Fruit fly (Drosophila melanogaster) whole organism, pupa: ENCODE measurements around the gene CG32855.
A peak's percentile ranks its signal among the peaks of the same experiment; 100 is the strongest.

ENCODE experiments used
- CG10348 ChIP-seq: fragments of 200-800 bp; sonication (Bioruptor generic); IDR thresholded peaks from 2 replicates; pipeline ENCODE4 v1.3.6; 2022; ENCODE audit warnings: missing biosample characterization, missing genetic modification characterization
- CG12605 ChIP-seq: fragments of 200-800 bp; sonication (Bioruptor generic); IDR thresholded peaks from 2 replicates; pipeline ENCODE4 v1.3.6; 2022; ENCODE audit warnings: missing biosample characterization, missing genetic modification characterization
- CG13204 ChIP-seq: fragments of 200-800 bp; sonication (Bioruptor generic); optimal IDR thresholded peaks from 2 replicates; lab custom pipeline; 2018; ENCODE audit warnings: missing biosample characterization, mild to moderate bottlenecking, missing genetic modification characterization, moderate library complexity
- CG14655 ChIP-seq: fragments of 200-800 bp; sonication (Bioruptor generic); optimal IDR thresholded peaks from 3 replicates; lab custom pipeline; 2017; ENCODE audit warnings: mild to moderate bottlenecking, missing biosample characterization, missing genetic modification reagents, missing genetic modification characterization
- CG15710 ChIP-seq: fragments of 200-800 bp; sonication (Bioruptor generic); optimal IDR thresholded peaks from 2 replicates; lab custom pipeline; 2018; ENCODE audit warnings: missing biosample characterization, mild to moderate bottlenecking, missing genetic modification characterization, moderate library complexity
- CG17806 ChIP-seq: fragments of 200-800 bp; sonication (Bioruptor generic); optimal IDR thresholded peaks from 2 replicates; lab custom pipeline; 2018; ENCODE audit warnings: missing biosample characterization, mild to moderate bottlenecking, missing genetic modification characterization, moderate library complexity
- CG32121 ChIP-seq: fragments of 200-800 bp; sonication (Bioruptor generic); IDR thresholded peaks from 2 replicates; pipeline ENCODE4 v1.3.6; 2022; ENCODE audit warnings: missing biosample characterization, missing genetic modification characterization
- CG34367 ChIP-seq: fragments of 200-800 bp; sonication (Bioruptor generic); optimal IDR thresholded peaks from 2 replicates; lab custom pipeline; 2018; ENCODE audit warnings: missing biosample characterization, mild to moderate bottlenecking, missing genetic modification characterization
- CG4496 ChIP-seq: fragments of 200-800 bp; sonication (Bioruptor generic); IDR thresholded peaks from 3 replicates; pipeline ENCODE4 v1.3.6; 2022; ENCODE audit warnings: missing biosample characterization, missing genetic modification characterization
- CG8159 ChIP-seq: fragments of 200-800 bp; sonication (Bioruptor generic); optimal IDR thresholded peaks from 3 replicates; lab custom pipeline; 2018; ENCODE audit warnings: missing biosample characterization, mild to moderate bottlenecking, missing genetic modification characterization, moderate library complexity
- CG8301 ChIP-seq: fragments of 200-800 bp; sonication (Bioruptor generic); optimal IDR thresholded peaks from 2 replicates; lab custom pipeline; 2018; ENCODE audit warnings: missing biosample characterization, mild to moderate bottlenecking, missing genetic modification characterization
- CG9948 ChIP-seq: fragments of 200-800 bp; sonication (Bioruptor generic); optimal IDR thresholded peaks from 2 replicates; lab custom pipeline; 2018; ENCODE audit warnings: missing biosample characterization, mild to moderate bottlenecking, missing genetic modification characterization, moderate library complexity
- D1 ChIP-seq: fragments of 200-800 bp; sonication (Bioruptor generic); optimal IDR thresholded peaks from 2 replicates; lab custom pipeline; 2018; ENCODE audit warnings: missing biosample characterization, mild to moderate bottlenecking, missing genetic modification characterization, moderate library complexity
- EcR ChIP-seq: fragments of 200-800 bp; sonication (Bioruptor generic); optimal IDR thresholded peaks from 3 replicates; lab custom pipeline; 2019; ENCODE audit warnings: missing biosample characterization, missing genetic modification characterization, mild to moderate bottlenecking, moderate library complexity, missing genetic modification reagents
- Ets98B ChIP-seq: fragments of 200-800 bp; sonication (Bioruptor generic); IDR thresholded peaks from 2 replicates; pipeline ENCODE4 v1.3.6; 2022; ENCODE audit warnings: missing biosample characterization, missing genetic modification characterization
- Pif1A ChIP-seq: fragments of 200-800 bp; sonication (Bioruptor generic); optimal IDR thresholded peaks from 3 replicates; lab custom pipeline; 2016; ENCODE audit warnings: missing biosample characterization, missing genetic modification characterization
- Pif1B ChIP-seq: fragments of 200-800 bp; sonication (Bioruptor generic); optimal IDR thresholded peaks from 3 replicates; lab custom pipeline; 2016; ENCODE audit warnings: missing biosample characterization, missing genetic modification characterization
- Snoo ChIP-seq: fragments of 200-800 bp; sonication (Bioruptor generic); optimal IDR thresholded peaks from 3 replicates; lab custom pipeline; 2017; ENCODE audit warnings: missing biosample characterization, mild to moderate bottlenecking, missing genetic modification characterization, inconsistent platforms
- fd96Ca ChIP-seq: fragments of 200-800 bp; sonication (Bioruptor generic); IDR thresholded peaks from 3 replicates; pipeline ENCODE4 v1.3.6; 2022; ENCODE audit warnings: missing biosample characterization, missing genetic modification characterization
- gl ChIP-seq: fragments of 200-800 bp; sonication (Bioruptor generic); optimal IDR thresholded peaks from 2 replicates; lab custom pipeline; 2018; ENCODE audit warnings: missing biosample characterization, mild to moderate bottlenecking, missing genetic modification characterization
- rn ChIP-seq: fragments of 200-800 bp; sonication (Bioruptor generic); IDR thresholded peaks from 2 replicates; pipeline ENCODE4 v1.3.6; 2022; ENCODE audit warnings: missing biosample characterization, missing genetic modification characterization

The CG32855 gene

dm6 chr3R:16074122-16074521 is 6.7 kb downstream of the CG32855 start:
- TF ChIP-seq fd96Ca (GFP tag; lab: Robert Waterston, UW) (no peak), Pif1B (GFP tag; lab: Kevin White, UChicago) (no peak), CG14655 (GFP tag; lab: Kevin White, UChicago) (no peak)

- peak; percentile 4; the same call in 1 of the 3 replicates for TF ChIP-seq fd96Ca (GFP tag; lab: Robert Waterston, UW)
- no peak for TF ChIP-seq CG13204
- TF ChIP-seq CG17806: no peak
- peak; percentile 23 for TF ChIP-seq Pif1A (GFP tag; lab: Kevin White, UChicago)
- TF ChIP-seq CG8159 (tag; lab: Kevin White, UChicago): no peak
- no peak; the same call in 1 of the 3 replicates for TF ChIP-seq CG4496
Measured at dm6 chr3R:16072581-16072908, 8.2 kb downstream of the CG32855 start.

dm6 chr3R:16071689-16072580 is 8.9 kb downstream of the CG32855 start:
- TF ChIP-seq Pif1A (GFP tag; lab: Kevin White, UChicago): peak; percentile 90
- TF ChIP-seq rn (GFP tag; lab: Robert Waterston, UW): peak; percentile 54
- TF ChIP-seq Snoo (tag; lab: Kevin White, UChicago): peak; percentile 58
- TF ChIP-seq CG8301 (tag; lab: Kevin White, UChicago): peak; percentile 66
- peak; percentile 82 for TF ChIP-seq CG17806
- peak; percentile 89 for TF ChIP-seq CG12605 (GFP tag; lab: Robert Waterston, UW)
- TF ChIP-seq CG8159 (tag; lab: Kevin White, UChicago): peak; percentile 80
- TF ChIP-seq CG10348: no peak
- peak; percentile 70 for TF ChIP-seq CG34367 (tag; lab: Kevin White, UChicago)
- TF ChIP-seq CG9948 (tag; lab: Kevin White, UChicago): peak; percentile 71
- TF ChIP-seq gl: peak; percentile 4
- TF ChIP-seq EcR: peak; percentile 55
- peak; percentile 6 for TF ChIP-seq CG13204
- peak; percentile 86 for TF ChIP-seq CG32121 (GFP tag; lab: Robert Waterston, UW)
- peak; percentile 39 for TF ChIP-seq D1 (tag; lab: Kevin White, UChicago)
- peak; percentile 88 for TF ChIP-seq Ets98B (GFP tag; lab: Robert Waterston, UW)
- no peak for TF ChIP-seq CG14655 (GFP tag; lab: Kevin White, UChicago)
- TF ChIP-seq CG15710 (tag; lab: Kevin White, UChicago): peak; percentile 82
- TF ChIP-seq Pif1B (GFP tag; lab: Kevin White, UChicago): peak; percentile 90
- peak; percentile 83; the same call in 2 of the 3 replicates for TF ChIP-seq CG4496
- TF ChIP-seq fd96Ca (GFP tag; lab: Robert Waterston, UW): peak; percentile 73; the same call in 2 of the 3 replicates
- TF ChIP-seq, all 21 proteins: peak for 19

dm6 chr3R:16069266-16069665 is 11.5 kb downstream of the CG32855 start:
- TF ChIP-seq D1 (tag; lab: Kevin White, UChicago) (no peak), CG14655 (GFP tag; lab: Kevin White, UChicago) (no peak), Pif1B (GFP tag; lab: Kevin White, UChicago) (no peak), CG12605 (GFP tag; lab: Robert Waterston, UW) (no peak), CG10348 (no peak), CG13204 (no peak), fd96Ca (GFP tag; lab: Robert Waterston, UW) (no peak), rn (GFP tag; lab: Robert Waterston, UW) (no peak), CG8159 (tag; lab: Kevin White, UChicago) (no peak), CG15710 (tag; lab: Kevin White, UChicago) (no peak), Snoo (tag; lab: Kevin White, UChicago) (no peak), CG17806 (no peak), Ets98B (GFP tag; lab: Robert Waterston, UW) (no peak), Pif1A (GFP tag; lab: Kevin White, UChicago) (no peak), CG34367 (tag; lab: Kevin White, UChicago) (no peak), gl (no peak), EcR (no peak), CG9948 (tag; lab: Kevin White, UChicago) (no peak), CG4496 (no peak), CG8301 (tag; lab: Kevin White, UChicago) (no peak)

- no peak for TF ChIP-seq CG34367 (tag; lab: Kevin White, UChicago)
- no peak for TF ChIP-seq Pif1B (GFP tag; lab: Kevin White, UChicago)
- TF ChIP-seq CG8159 (tag; lab: Kevin White, UChicago): no peak
- TF ChIP-seq gl: no peak
- TF ChIP-seq CG13204: no peak
- TF ChIP-seq CG10348: no peak
- no peak for TF ChIP-seq Snoo (tag; lab: Kevin White, UChicago)
- no peak for TF ChIP-seq rn (GFP tag; lab: Robert Waterston, UW)
- no peak for TF ChIP-seq CG15710 (tag; lab: Kevin White, UChicago)
- TF ChIP-seq Ets98B (GFP tag; lab: Robert Waterston, UW): no peak
- TF ChIP-seq CG8301 (tag; lab: Kevin White, UChicago): no peak
- TF ChIP-seq D1 (tag; lab: Kevin White, UChicago): no peak
- no peak for TF ChIP-seq CG4496
- no peak for TF ChIP-seq fd96Ca (GFP tag; lab: Robert Waterston, UW)
- no peak for TF ChIP-seq Pif1A (GFP tag; lab: Kevin White, UChicago)
- no peak for TF ChIP-seq CG9948 (tag; lab: Kevin White, UChicago)
- TF ChIP-seq CG32121 (GFP tag; lab: Robert Waterston, UW): no peak
- no peak for TF ChIP-seq CG12605 (GFP tag; lab: Robert Waterston, UW)
- no peak for TF ChIP-seq CG14655 (GFP tag; lab: Kevin White, UChicago)
Measured at dm6 chr3R:16067494-16067893, 13.3 kb downstream of the CG32855 start, which contains the start of gene CG10185. CG10185 (minus strand) TSS chr3R:16067594.
